Worm (Caenorhabditis elegans) whole organism, L2 larva: Measurements from ENCODE around the gene dnc-1.
A peak's percentile ranks its signal among the peaks of the same experiment; 100 is the strongest.

Experiments used
- blmp-1 ChIP-seq: sonication (generic microtip); optimal IDR thresholded peaks from 2 replicates; lab custom pipeline; 2017; ENCODE audit warnings: missing genetic modification characterization, mild to moderate bottlenecking, missing compliant biosample characterization, antibody characterized with exemption, moderate library complexity; ENCODE audit not compliant: insufficient read depth
- elt-3 ChIP-seq: sonication (generic microtip); optimal IDR thresholded peaks from 2 replicates; lab custom pipeline; 2017; ENCODE audit warnings: missing biosample characterization, missing genetic modification characterization
- mab-5 ChIP-seq: fragments of 150-350 bp; optimal IDR thresholded peaks from 2 replicates; lab custom pipeline; 2014; ENCODE audit warnings: missing biosample characterization, missing genetic modification characterization

- TF ChIP-seq blmp-1: peak; percentile 99
- no peak for TF ChIP-seq elt-3 (tag; lab: Kevin White, UChicago)
- peak; percentile 92 for TF ChIP-seq mab-5 (tag; lab: Kevin White, UChicago)
Measured at ce11 chrIV:10935853-10936491, 3.0 kb upstream of the dnc-1 start, which contains the start of gene lgg-2.
